Worm (Caenorhabditis elegans) whole organism, early embryonic: ENCODE measurements around the gene C33D9.10.

ENCODE experiments used
- ama-1 ChIP-seq: fragments of 150-350 bp; optimal IDR thresholded peaks from 2 replicates; lab custom pipeline; 2014
- ceh-13 ChIP-seq: fragments of 200-800 bp; sonication (Bioruptor generic); optimal IDR thresholded peaks from 2 replicates; lab custom pipeline; 2018; ENCODE audit warnings: mild to moderate bottlenecking, missing genetic modification characterization, missing compliant biosample characterization
- ceh-36 ChIP-seq: sonication (generic microtip); optimal IDR thresholded peaks from 2 replicates; lab custom pipeline; 2016; ENCODE audit warnings: missing genetic modification characterization, inconsistent platforms, missing compliant biosample characterization
- ets-7 ChIP-seq: sonication (generic microtip); optimal IDR thresholded peaks from 2 replicates; lab custom pipeline; 2016; ENCODE audit warnings: missing genotype, missing genetic modification characterization, missing compliant biosample characterization
- flt-1 ChIP-seq: fragments of 200-800 bp; sonication (Bioruptor generic); IDR thresholded peaks from 2 replicates; pipeline ENCODE4 v1.3.6; 2022; ENCODE audit warnings: missing genetic modification characterization, missing compliant biosample characterization
- hmbx-1 ChIP-seq: sonication (generic microtip); optimal IDR thresholded peaks from 2 replicates; lab custom pipeline; 2016; ENCODE audit warnings: mild to moderate bottlenecking, missing genetic modification characterization, missing compliant biosample characterization
- hmg-4 ChIP-seq: fragments of 200-800 bp; sonication (Bioruptor generic); optimal IDR thresholded peaks from 2 replicates; lab custom pipeline; 2018; ENCODE audit warnings: mild to moderate bottlenecking, missing genetic modification characterization, missing compliant biosample characterization
- hnd-1 ChIP-seq: sonication (generic microtip); optimal IDR thresholded peaks from 2 replicates; lab custom pipeline; 2016; ENCODE audit warnings: missing genetic modification characterization, missing compliant biosample characterization
- pes-1 ChIP-seq: fragments of 200-800 bp; sonication (Bioruptor generic); IDR thresholded peaks from 2 replicates; pipeline ENCODE4 v1.3.6; 2022; ENCODE audit warnings: missing genetic modification reagents, missing genetic modification characterization, missing compliant biosample characterization
- scrt-1 ChIP-seq: fragments of 200-800 bp; sonication (Bioruptor generic); IDR thresholded peaks from 2 replicates; pipeline ENCODE4 v1.3.6; 2022; ENCODE audit warnings: missing genetic modification characterization, missing compliant biosample characterization
- sea-1 ChIP-seq: fragments of 200-800 bp; sonication (Bioruptor generic); conservative IDR thresholded peaks from 2 replicates; pipeline ENCODE4 v1.3.6; 2022; ENCODE audit warnings: missing genetic modification characterization, missing compliant biosample characterization
- tbx-11 ChIP-seq: fragments of 200-800 bp; sonication (Bioruptor generic); IDR thresholded peaks from 2 replicates; pipeline ENCODE4 v1.3.6; 2022; ENCODE audit warnings: missing genetic modification characterization, missing compliant biosample characterization
- tra-4 ChIP-seq: sonication (generic microtip); optimal IDR thresholded peaks from 2 replicates; lab custom pipeline; 2017; ENCODE audit warnings: missing genetic modification characterization, missing compliant biosample characterization

- TF ChIP-seq tra-4 (tag; lab: Kevin White, UChicago), result no peak
- TF ChIP-seq ceh-13 (GFP tag; lab: Kevin White, UChicago), result no peak
- no peak for TF ChIP-seq pes-1 (GFP tag; lab: Robert Waterston, UW)
- TF ChIP-seq hmg-4, result no peak
- no peak for TF ChIP-seq flt-1 (GFP tag; lab: Robert Waterston, UW)
- TF ChIP-seq ama-1 (lab: Kevin White, UChicago), result no peak
- TF ChIP-seq scrt-1 (GFP tag; lab: Robert Waterston, UW), result no peak
- no peak for TF ChIP-seq hnd-1 (tag; lab: Kevin White, UChicago)
- TF ChIP-seq ceh-36, result no peak
- no peak for TF ChIP-seq sea-1 (GFP tag; lab: Robert Waterston, UW)
- TF ChIP-seq tbx-11 (GFP tag; lab: Robert Waterston, UW), result no peak
- no peak for TF ChIP-seq ets-7 (tag; lab: Kevin White, UChicago)
- no peak for TF ChIP-seq hmbx-1 (tag; lab: Kevin White, UChicago)
These were observed 42.6 kb upstream of the C33D9.10 start, which contains the start of gene T28C6.8 for ce11 chrIV:8830591-8830990.
